Worm (Caenorhabditis elegans) whole organism, L4 larva: ENCODE results near the gene nhr-46.

ENCODE experiments used
- F26F4.8 ChIP-seq: fragments of 200-800 bp; sonication (Bioruptor generic); conservative IDR thresholded peaks from 2 replicates; pipeline ENCODE4 v1.3.6; 2022; ENCODE audit warnings: missing genetic modification characterization, missing compliant biosample characterization
- F37D6.2 ChIP-seq: sonication (generic microtip); optimal IDR thresholded peaks from 2 replicates; lab custom pipeline; 2016; ENCODE audit warnings: mild to moderate bottlenecking, missing genetic modification characterization, missing compliant biosample characterization
- F49E8.2 ChIP-seq: sonication (generic microtip); optimal IDR thresholded peaks from 2 replicates; lab custom pipeline; 2016; ENCODE audit warnings: missing compliant biosample characterization, mild to moderate bottlenecking, missing genetic modification characterization, borderline replicate concordance
- R02D3.7 ChIP-seq: fragments of 150-350 bp; sonication (generic microtip); optimal IDR thresholded peaks from 3 replicates; lab custom pipeline; 2014; ENCODE audit warnings: missing biosample characterization, missing genetic modification characterization
- Y75B8A.6 ChIP-seq: fragments of 200-800 bp; sonication (Bioruptor generic); IDR thresholded peaks from 2 replicates; pipeline ENCODE4 v1.3.6; 2022; ENCODE audit warnings: missing genetic modification reagents, missing genetic modification characterization, missing compliant biosample characterization
- ZK546.5 ChIP-seq, 2 experiments: sonication (generic microtip); optimal IDR thresholded peaks; 2 replicates each; lab custom pipeline; 2017; ENCODE audit warnings: missing biosample characterization in 2 of 2, missing genetic modification characterization in 2 of 2
- aha-1 ChIP-seq: fragments of 150-350 bp; peaks from one replicate; lab custom pipeline; 2014; ENCODE audit warnings: missing biosample characterization, missing genetic modification characterization
- arid-1 ChIP-seq: fragments of 200-800 bp; sonication (Bioruptor generic); conservative IDR thresholded peaks from 2 replicates; pipeline ENCODE4 v1.3.6; 2022; ENCODE audit warnings: missing genetic modification reagents, missing genetic modification characterization, missing compliant biosample characterization
- ceh-28 ChIP-seq: fragments of 150-350 bp; optimal IDR thresholded peaks from 2 replicates; lab custom pipeline; 2014; ENCODE audit warnings: missing biosample characterization, missing genetic modification reagents, missing genetic modification characterization
- ceh-62 ChIP-seq: sonication (generic microtip); optimal IDR thresholded peaks from 2 replicates; lab custom pipeline; 2017; ENCODE audit warnings: missing biosample characterization, missing genetic modification characterization
- ces-1 ChIP-seq: fragments of 150-350 bp; sonication (generic microtip); optimal IDR thresholded peaks from 4 replicates; lab custom pipeline; 2014; ENCODE audit warnings: missing biosample characterization, missing genetic modification reagents, missing genetic modification characterization
- cey-2 ChIP-seq: sonication (generic microtip); optimal IDR thresholded peaks from 3 replicates; lab custom pipeline; 2017; ENCODE audit warnings: missing genetic modification characterization, mild to moderate bottlenecking, missing compliant biosample characterization, antibody characterized with exemption, borderline replicate concordance; ENCODE audit not compliant: insufficient read depth
- daf-8 ChIP-seq: fragments of 200-800 bp; sonication (Bioruptor generic); IDR thresholded peaks from 2 replicates; pipeline ENCODE4 v1.3.6; 2022; ENCODE audit warnings: missing genetic modification characterization, missing compliant biosample characterization
- dmd-6 ChIP-seq: fragments of 200-800 bp; sonication (Bioruptor generic); IDR thresholded peaks from 2 replicates; pipeline ENCODE4 v1.3.6; 2022; ENCODE audit warnings: missing genetic modification reagents, missing genetic modification characterization, missing compliant biosample characterization
- dmd-9 ChIP-seq: fragments of 200-800 bp; sonication (Bioruptor generic); IDR thresholded peaks from 2 replicates; pipeline ENCODE4 v1.3.6; 2022; ENCODE audit warnings: missing genetic modification reagents, missing genetic modification characterization, missing compliant biosample characterization
- dpl-1 ChIP-seq: fragments of 150-350 bp; optimal IDR thresholded peaks from 2 replicates; lab custom pipeline; 2014; ENCODE audit warnings: missing biosample characterization, missing genetic modification reagents, missing genetic modification characterization
- duxl-1 ChIP-seq: sonication (generic microtip); optimal IDR thresholded peaks from 2 replicates; lab custom pipeline; 2016; ENCODE audit warnings: mild to moderate bottlenecking, missing genetic modification characterization, moderate library complexity, missing compliant biosample characterization; ENCODE audit not compliant: poor library complexity
- egl-43 ChIP-seq: fragments of 200-800 bp; sonication (Bioruptor generic); IDR thresholded peaks from 2 replicates; pipeline ENCODE4 v1.3.6; 2022; ENCODE audit warnings: missing genetic modification reagents, missing genetic modification characterization, missing compliant biosample characterization
- gei-8 ChIP-seq: fragments of 200-800 bp; sonication (Bioruptor generic); optimal IDR thresholded peaks from 2 replicates; lab custom pipeline; 2018; ENCODE audit warnings: mild to moderate bottlenecking, missing genetic modification characterization, missing compliant biosample characterization
- hif-1 ChIP-seq, 2 experiments: sonication (generic microtip); optimal IDR thresholded peaks; 2 replicates each; lab custom pipeline; 2016 to 2017; ENCODE audit warnings: missing compliant biosample characterization in 2 of 2, missing genetic modification characterization in 2 of 2, missing genetic modification reagents in 2 of 2, missing genotype in 2 of 2, mild to moderate bottlenecking in 1 of 2
- hlh-11 ChIP-seq: fragments of 200-800 bp; sonication (Bioruptor generic); optimal IDR thresholded peaks from 2 replicates; lab custom pipeline; 2018; ENCODE audit warnings: mild to moderate bottlenecking, missing genetic modification characterization, missing compliant biosample characterization
- hlh-30 ChIP-seq: sonication (generic microtip); optimal IDR thresholded peaks from 2 replicates; lab custom pipeline; 2017; ENCODE audit warnings: antibody characterized with exemption, mild to moderate bottlenecking, missing genetic modification characterization, missing compliant biosample characterization; ENCODE audit not compliant: insufficient read depth
- hmg-1.1 ChIP-seq: fragments of 200-800 bp; sonication (Bioruptor generic); IDR thresholded peaks from 2 replicates; pipeline ENCODE4 v1.3.6; 2022; ENCODE audit warnings: missing genetic modification reagents, missing genetic modification characterization, missing compliant biosample characterization
- lin-13 ChIP-seq: fragments of 150-350 bp; optimal IDR thresholded peaks from 2 replicates; lab custom pipeline; 2014; ENCODE audit warnings: missing biosample characterization, missing genetic modification reagents, missing genetic modification characterization
- lir-3 ChIP-seq: sonication (generic microtip); optimal IDR thresholded peaks from 2 replicates; lab custom pipeline; 2016; ENCODE audit warnings: mild to moderate bottlenecking, missing genetic modification characterization, missing compliant biosample characterization
- lsy-2 ChIP-seq, 2 experiments: fragments of 150-350 bp in 1 of 2; sonication (generic microtip) in 1 of 2; optimal IDR thresholded peaks; 2 replicates each; lab custom pipeline; 2014 to 2017; ENCODE audit warnings: missing biosample characterization in 2 of 2, missing genetic modification characterization in 2 of 2
- madf-9 ChIP-seq: fragments of 200-800 bp; sonication (Bioruptor generic); conservative IDR thresholded peaks from 2 replicates; pipeline ENCODE4 v1.3.6; 2022; ENCODE audit warnings: missing genetic modification reagents, missing genetic modification characterization, missing compliant biosample characterization
- mdl-1 ChIP-seq, 2 experiments: fragments of 150-350 bp in 1 of 2; sonication (generic microtip) in 1 of 2; optimal IDR thresholded peaks; 2 replicates each; lab custom pipeline; 2014 to 2017; ENCODE audit warnings: missing biosample characterization in 2 of 2, missing genetic modification characterization in 2 of 2
- mep-1 ChIP-seq: fragments of 150-350 bp; sonication (generic microtip); optimal IDR thresholded peaks from 3 replicates; lab custom pipeline; 2014; ENCODE audit warnings: missing biosample characterization, missing genetic modification characterization
- mes-2 ChIP-seq: sonication (generic microtip); optimal IDR thresholded peaks from 2 replicates; lab custom pipeline; 2016; ENCODE audit warnings: missing genotype, mild to moderate bottlenecking, missing genetic modification characterization, missing compliant biosample characterization; ENCODE audit not compliant: poor library complexity, severe bottlenecking
- nhr-102 ChIP-seq: sonication (generic microtip); optimal IDR thresholded peaks from 2 replicates; lab custom pipeline; 2016; ENCODE audit warnings: mild to moderate bottlenecking, missing genetic modification characterization, moderate library complexity, missing compliant biosample characterization
- nhr-11 ChIP-seq: fragments of 150-350 bp; optimal IDR thresholded peaks from 2 replicates; lab custom pipeline; 2014; ENCODE audit warnings: missing biosample characterization, missing genetic modification characterization
- nhr-28 ChIP-seq: fragments of 150-350 bp; optimal IDR thresholded peaks from 2 replicates; lab custom pipeline; 2014; ENCODE audit warnings: missing biosample characterization, missing genetic modification characterization
- nhr-48 ChIP-seq: sonication (generic microtip); optimal IDR thresholded peaks from 2 replicates; lab custom pipeline; 2016; ENCODE audit warnings: mild to moderate bottlenecking, missing genetic modification characterization, missing compliant biosample characterization
- php-3 ChIP-seq: fragments of 200-800 bp; sonication (Bioruptor generic); IDR thresholded peaks from 2 replicates; pipeline ENCODE4 v1.3.6; 2022; ENCODE audit warnings: missing genetic modification reagents, missing genetic modification characterization, missing compliant biosample characterization
- rbr-2 ChIP-seq: sonication (generic microtip); optimal IDR thresholded peaks from 2 replicates; lab custom pipeline; 2016; ENCODE audit warnings: missing genotype, missing genetic modification characterization, missing compliant biosample characterization
- sdz-12 ChIP-seq: fragments of 200-800 bp; sonication (Bioruptor generic); optimal IDR thresholded peaks from 2 replicates; lab custom pipeline; 2018; ENCODE audit warnings: mild to moderate bottlenecking, missing genetic modification characterization, missing compliant biosample characterization
- tra-1 ChIP-seq: fragments of 200-800 bp; sonication (Bioruptor generic); IDR thresholded peaks from 2 replicates; pipeline ENCODE4 v1.3.6; 2022; ENCODE audit warnings: missing genetic modification reagents, missing genetic modification characterization, missing compliant biosample characterization
- unc-130 ChIP-seq: sonication (generic microtip); optimal IDR thresholded peaks from 2 replicates; lab custom pipeline; 2016; ENCODE audit warnings: missing genetic modification reagents, missing genetic modification characterization, missing compliant biosample characterization
- unc-39 ChIP-seq: sonication (generic microtip); optimal IDR thresholded peaks from 2 replicates; lab custom pipeline; 2017; ENCODE audit warnings: missing biosample characterization, missing genetic modification characterization
- unc-62 ChIP-seq, 3 experiments: fragments of 150-350 bp in 1 of 3; sonication (generic microtip); optimal IDR thresholded peaks in 2 of 3; peaks in 1 of 3; 1 replicate in 1 of 3; 2 replicates in 2 of 3; lab custom pipeline; 2014 to 2017; ENCODE audit warnings: missing biosample characterization in 3 of 3, missing genetic modification characterization in 3 of 3, missing genetic modification reagents in 3 of 3, missing genotype in 1 of 3
- vab-7 ChIP-seq: fragments of 200-800 bp; sonication (Bioruptor generic); IDR thresholded peaks from 2 replicates; pipeline ENCODE4 v1.3.6; 2022; ENCODE audit warnings: missing genetic modification reagents, missing genetic modification characterization, missing compliant biosample characterization
- zip-11 ChIP-seq: fragments of 200-800 bp; sonication (Bioruptor generic); IDR thresholded peaks from 2 replicates; pipeline ENCODE4 v1.3.6; 2022; ENCODE audit warnings: missing genetic modification characterization, missing compliant biosample characterization
- zip-2 ChIP-seq: fragments of 150-350 bp; optimal IDR thresholded peaks from 2 replicates; lab custom pipeline; 2014; ENCODE audit warnings: missing biosample characterization, missing genetic modification characterization

The nhr-46 gene

DNA sequence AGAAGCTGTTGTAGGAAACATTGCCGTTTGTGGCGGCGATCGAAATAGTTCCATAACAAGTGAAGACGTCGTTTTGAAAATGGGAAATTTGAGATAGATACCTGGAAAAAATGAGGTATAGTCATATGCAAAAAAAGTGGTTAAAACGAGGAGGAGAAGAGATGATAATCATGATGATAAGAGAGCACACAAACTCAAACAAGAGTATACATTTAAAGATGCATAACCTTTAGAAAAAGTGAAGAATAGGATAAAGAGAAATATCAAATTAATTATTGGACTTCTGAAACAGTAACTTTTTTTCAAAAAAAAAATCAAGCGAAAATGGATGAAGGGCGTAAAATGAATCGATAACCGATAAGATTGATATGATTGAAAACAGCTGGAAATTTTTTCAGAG is at the start of gene nhr-46:
TSS of gene nhr-46 (minus strand) at position 101 of the 400 bp plus-strand sequence.
- TF ChIP-seq unc-39 (tag; lab: Kevin White, UChicago) (no peak), php-3 (GFP tag; lab: Robert Waterston, UW) (no peak), cey-2 (no peak), gei-8 (GFP tag; lab: Kevin White, UChicago) (no peak), lin-13 (GFP tag; lab: Kevin White, UChicago) (no peak), tra-1 (no peak), sdz-12 (GFP tag; lab: Kevin White, UChicago) (no peak), ZK546.5 (tag; optimal IDR thresholded peaks at IDR 0.05; lab: Kevin White, UChicago) (no peak), hlh-11 (tag; lab: Kevin White, UChicago) (no peak)

DNA sequence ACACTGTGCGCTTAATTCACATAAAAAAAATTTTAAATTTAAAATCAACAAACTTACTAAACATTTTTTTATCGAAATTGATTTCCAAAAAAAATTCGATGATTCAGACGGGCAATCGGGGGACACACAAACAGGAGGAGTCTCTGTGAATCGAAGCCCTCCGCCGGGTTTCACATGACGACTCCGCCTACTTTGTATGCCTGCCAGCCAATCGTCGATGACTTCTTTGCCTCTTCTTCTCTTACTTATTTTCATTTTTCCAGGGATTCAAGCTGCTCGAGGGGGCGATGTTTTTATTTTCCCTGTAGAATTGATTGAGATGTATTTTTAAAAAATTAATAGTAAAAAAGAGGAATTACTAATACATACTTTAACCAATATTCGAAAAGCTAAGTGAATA is 49.2 kb upstream of the nhr-46 start, which contains the start of gene lntl-1:
TSS of gene lntl-1 (minus strand) at position 185 of the 400 bp plus-strand sequence.
- no peak for TF ChIP-seq zip-2 (tag; lab: Kevin White, UChicago)
- peak in 1 of 2 experiments; percentile 27 for TF ChIP-seq lsy-2 (tag; optimal IDR thresholded peaks at IDR 0.05; lab: Kevin White, UChicago)
- peak; percentile 33 for TF ChIP-seq hlh-30
- no peak for TF ChIP-seq dpl-1 (GFP tag; lab: Kevin White, UChicago)
- TF ChIP-seq, all 104 proteins: peak for 2

DNA sequence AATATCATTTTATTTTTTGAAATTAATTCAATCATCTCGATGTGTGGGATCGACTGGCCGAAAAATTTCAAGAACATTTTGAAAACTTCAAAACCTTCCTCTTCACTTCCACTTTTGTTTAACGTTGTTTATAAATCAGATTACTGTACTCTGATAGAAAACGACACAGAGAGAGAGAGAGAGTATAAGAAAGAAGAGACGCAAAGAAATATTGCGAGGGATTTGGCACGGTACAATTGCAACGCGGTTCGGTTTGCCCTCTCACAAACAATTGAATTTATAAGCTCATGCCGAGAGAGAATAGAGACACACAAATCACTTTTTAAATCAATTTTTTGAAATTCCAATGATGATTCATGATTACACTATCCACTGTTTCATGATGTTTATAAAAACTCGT is 48.7 kb upstream of the nhr-46 start:
- TF ChIP-seq arid-1 (GFP tag; lab: Robert Waterston, UW), result no peak
- no peak for TF ChIP-seq zip-2 (tag; lab: Kevin White, UChicago)
- no peak for TF ChIP-seq lir-3 (tag; lab: Kevin White, UChicago)
- no peak for TF ChIP-seq madf-9 (GFP tag; lab: Robert Waterston, UW)
- TF ChIP-seq ces-1, result no peak
- no peak for TF ChIP-seq nhr-28 (tag; lab: Kevin White, UChicago)
- TF ChIP-seq nhr-102 (tag; lab: Kevin White, UChicago), result no peak
- TF ChIP-seq rbr-2 (tag; lab: Kevin White, UChicago), result no peak
- no peak for TF ChIP-seq unc-130 (GFP tag; lab: Kevin White, UChicago)
- TF ChIP-seq egl-43 (GFP tag; lab: Robert Waterston, UW), result no peak
- no peak for TF ChIP-seq ceh-28
- TF ChIP-seq R02D3.7 (tag; lab: Kevin White, UChicago), result no peak
- TF ChIP-seq ceh-62 (tag; lab: Kevin White, UChicago), result no peak
- no peak for TF ChIP-seq F26F4.8 (GFP tag; lab: Robert Waterston, UW)
- TF ChIP-seq dmd-9 (GFP tag; lab: Robert Waterston, UW), result no peak

DNA sequence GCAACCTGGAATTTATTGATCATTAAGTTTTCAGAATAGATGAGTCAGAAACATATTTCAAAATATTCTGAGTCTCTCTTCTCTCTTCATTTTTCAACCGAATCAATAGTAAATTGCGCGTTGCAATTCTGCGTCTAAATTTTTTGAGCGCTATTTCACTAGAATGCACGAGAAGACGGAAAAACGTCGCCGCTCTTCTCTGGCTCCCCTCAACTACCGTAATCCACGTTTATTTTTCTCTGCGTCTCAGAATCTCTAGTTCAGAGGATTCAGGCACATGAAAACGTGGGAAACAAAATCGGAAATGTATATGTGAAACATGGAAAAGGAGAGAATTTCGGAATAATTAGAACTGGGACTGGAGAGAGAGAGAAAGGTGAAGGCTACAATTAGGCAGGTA is 47.8 kb upstream of the nhr-46 start:
- TF ChIP-seq F26F4.8 (GFP tag; lab: Robert Waterston, UW) (no peak), F49E8.2 (tag; lab: Kevin White, UChicago) (no peak), unc-62 (GFP tag; optimal IDR thresholded peaks at IDR 0.05 in 1 of 2; lab: Kevin White, UChicago) (peak in 1 of 2 experiments; percentile 84), unc-62 (tag; optimal IDR thresholded peaks at IDR 0.05; lab: Kevin White, UChicago) (no peak), rbr-2 (tag; lab: Kevin White, UChicago) (peak; percentile 57), hmg-1.1 (peak; percentile 57), F37D6.2 (peak; percentile 17), dpl-1 (GFP tag; lab: Kevin White, UChicago) (peak; percentile 14), hlh-30 (peak; percentile 41), aha-1 (tag; lab: Kevin White, UChicago) (peak; percentile 95), php-3 (GFP tag; lab: Robert Waterston, UW) (no peak), nhr-11 (tag; lab: Kevin White, UChicago) (peak; percentile 55), lin-13 (GFP tag; lab: Kevin White, UChicago) (no peak), sdz-12 (GFP tag; lab: Kevin White, UChicago) (no peak), mes-2 (tag; lab: Kevin White, UChicago) (no peak), Y75B8A.6 (GFP tag; lab: Robert Waterston, UW) (no peak), mep-1 (tag; lab: Kevin White, UChicago) (peak; percentile 25), nhr-48 (tag; lab: Kevin White, UChicago) (no peak), mdl-1 (tag; optimal IDR thresholded peaks at IDR 0.05; lab: Kevin White, UChicago) (peak in 1 of 2 experiments; percentile 17), hif-1 (tag; optimal IDR thresholded peaks at IDR 0.05; lab: Kevin White, UChicago) (peak in 1 of 2 experiments; percentile 39), vab-7 (GFP tag; lab: Robert Waterston, UW) (no peak), dmd-6 (GFP tag; lab: Robert Waterston, UW) (no peak), lsy-2 (tag; optimal IDR thresholded peaks at IDR 0.05; lab: Kevin White, UChicago) (peak; percentile 76 to 94), zip-11 (no peak), duxl-1 (tag; lab: Kevin White, UChicago) (no peak), daf-8 (GFP tag; lab: Robert Waterston, UW) (no peak)
- TF ChIP-seq, all 104 proteins: peak for 12
